Fruit fly (Drosophila melanogaster) whole organism, pupa: ENCODE results near the gene Osi22.

Experiments used
- CG10348 ChIP-seq: fragments of 200-800 bp; sonication (Bioruptor generic); IDR thresholded peaks from 2 replicates; pipeline ENCODE4 v1.3.6; 2022; ENCODE audit warnings: missing biosample characterization, missing genetic modification characterization
- CG13204 ChIP-seq: fragments of 200-800 bp; sonication (Bioruptor generic); optimal IDR thresholded peaks from 2 replicates; lab custom pipeline; 2018; ENCODE audit warnings: missing biosample characterization, mild to moderate bottlenecking, missing genetic modification characterization, moderate library complexity
- CG14655 ChIP-seq: fragments of 200-800 bp; sonication (Bioruptor generic); optimal IDR thresholded peaks from 3 replicates; lab custom pipeline; 2017; ENCODE audit warnings: mild to moderate bottlenecking, missing biosample characterization, missing genetic modification reagents, missing genetic modification characterization
- CG15710 ChIP-seq: fragments of 200-800 bp; sonication (Bioruptor generic); optimal IDR thresholded peaks from 2 replicates; lab custom pipeline; 2018; ENCODE audit warnings: missing biosample characterization, mild to moderate bottlenecking, missing genetic modification characterization, moderate library complexity
- CG17806 ChIP-seq: fragments of 200-800 bp; sonication (Bioruptor generic); optimal IDR thresholded peaks from 2 replicates; lab custom pipeline; 2018; ENCODE audit warnings: missing biosample characterization, mild to moderate bottlenecking, missing genetic modification characterization, moderate library complexity
- CG34367 ChIP-seq: fragments of 200-800 bp; sonication (Bioruptor generic); optimal IDR thresholded peaks from 2 replicates; lab custom pipeline; 2018; ENCODE audit warnings: missing biosample characterization, mild to moderate bottlenecking, missing genetic modification characterization
- CG4496 ChIP-seq: fragments of 200-800 bp; sonication (Bioruptor generic); IDR thresholded peaks from 3 replicates; pipeline ENCODE4 v1.3.6; 2022; ENCODE audit warnings: missing biosample characterization, missing genetic modification characterization
- CG8301 ChIP-seq: fragments of 200-800 bp; sonication (Bioruptor generic); optimal IDR thresholded peaks from 2 replicates; lab custom pipeline; 2018; ENCODE audit warnings: missing biosample characterization, mild to moderate bottlenecking, missing genetic modification characterization
- EcR ChIP-seq: fragments of 200-800 bp; sonication (Bioruptor generic); optimal IDR thresholded peaks from 3 replicates; lab custom pipeline; 2019; ENCODE audit warnings: missing biosample characterization, missing genetic modification characterization, mild to moderate bottlenecking, moderate library complexity, missing genetic modification reagents
- Ets98B ChIP-seq: fragments of 200-800 bp; sonication (Bioruptor generic); IDR thresholded peaks from 2 replicates; pipeline ENCODE4 v1.3.6; 2022; ENCODE audit warnings: missing biosample characterization, missing genetic modification characterization
- Pif1A ChIP-seq: fragments of 200-800 bp; sonication (Bioruptor generic); optimal IDR thresholded peaks from 3 replicates; lab custom pipeline; 2016; ENCODE audit warnings: missing biosample characterization, missing genetic modification characterization
- Pif1B ChIP-seq: fragments of 200-800 bp; sonication (Bioruptor generic); optimal IDR thresholded peaks from 3 replicates; lab custom pipeline; 2016; ENCODE audit warnings: missing biosample characterization, missing genetic modification characterization
- fd96Ca ChIP-seq: fragments of 200-800 bp; sonication (Bioruptor generic); IDR thresholded peaks from 3 replicates; pipeline ENCODE4 v1.3.6; 2022; ENCODE audit warnings: missing biosample characterization, missing genetic modification characterization

DNA sequence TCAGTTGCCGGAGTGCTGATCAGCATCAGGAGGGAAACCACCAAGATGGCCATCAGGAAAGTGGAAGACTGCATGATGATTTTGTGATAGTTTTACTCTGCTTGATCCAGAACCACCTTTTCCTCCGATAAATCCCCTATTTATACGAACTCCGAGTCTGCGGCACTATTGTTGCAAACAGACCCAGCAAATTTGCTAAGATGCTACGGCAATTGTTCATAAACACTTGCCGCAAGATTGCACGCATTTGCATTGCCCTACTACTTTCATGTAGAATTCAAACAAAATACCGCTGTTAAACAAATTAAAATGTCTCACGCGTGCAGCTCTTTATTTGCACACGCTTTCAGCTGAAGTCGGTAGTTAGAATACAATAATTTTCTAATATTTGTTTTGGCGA lies 28.7 kb downstream of the Osi22 start, which contains the start of gene CG45080:
- no peak for TF ChIP-seq CG17806 (tag; lab: Kevin White, UChicago)
- TF ChIP-seq CG15710 (tag; lab: Kevin White, UChicago): no peak
- no peak for TF ChIP-seq CG34367 (tag; lab: Kevin White, UChicago)
- no peak for TF ChIP-seq Ets98B (GFP tag; lab: Robert Waterston, UW)
- no peak for TF ChIP-seq CG8301 (tag; lab: Kevin White, UChicago)
- TF ChIP-seq EcR: no peak
- no peak for TF ChIP-seq CG13204
- no peak for TF ChIP-seq CG10348 (GFP tag; lab: Robert Waterston, UW)
- TF ChIP-seq fd96Ca (GFP tag; lab: Robert Waterston, UW): no peak
- TF ChIP-seq CG4496 (GFP tag; lab: Robert Waterston, UW): no peak
- TF ChIP-seq CG14655: no peak
- no peak for TF ChIP-seq Pif1B (GFP tag; lab: Kevin White, UChicago)
- TF ChIP-seq Pif1A (GFP tag; lab: Kevin White, UChicago): no peak
